Fruit fly (Drosophila melanogaster): ENCODE data around the gene CG9044.

- TF ChIP-seq CG8301 (tag; optimal IDR thresholded peaks at IDR 0.05) (no peak), rn (GFP tag; IDR thresholded peaks at IDR 0.05) (no peak), CG13204 (GFP tag; optimal IDR thresholded peaks at IDR 0.05) (no peak), CG4496 (GFP tag; IDR thresholded peaks at IDR 0.05) (no peak), CG34367 (tag; optimal IDR thresholded peaks at IDR 0.05) (no peak)
These were observed 14.0 kb downstream of the CG9044 start for dm6 chr2L:5963251-5963650.
